Fruit fly (Drosophila melanogaster) whole organism: Measurements from ENCODE around the gene CG11529.

Experiments used
- Dll ChIP-seq: fragments of >200 bp; optimal IDR thresholded peaks from 2 replicates; lab custom pipeline; 2017
- psq ChIP-seq: fragments of >200 bp; optimal IDR thresholded peaks from 2 replicates; lab custom pipeline; 2017

DNA sequence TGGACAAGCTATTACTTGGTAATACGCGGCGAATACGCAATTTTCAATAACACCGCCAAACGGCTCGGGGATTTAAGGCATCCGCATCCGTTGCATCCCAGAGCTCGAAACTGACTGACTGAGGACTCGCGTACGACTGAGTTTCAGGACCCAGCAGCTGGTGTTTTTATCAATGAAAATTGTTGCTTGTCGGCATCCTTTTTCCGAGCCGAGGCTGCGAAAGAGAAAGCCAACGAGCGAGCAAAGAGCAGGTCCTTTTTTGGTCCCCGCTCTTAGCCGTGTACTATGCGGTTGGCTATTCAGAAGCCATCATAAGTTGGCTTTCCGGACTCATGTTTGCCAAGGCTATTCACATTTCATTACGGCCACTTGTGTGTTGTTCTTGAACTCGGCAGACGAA, 22.2 kb upstream of the CG11529 start, which contains the start of gene Rh7:
- TF ChIP-seq Dll (lab: Kevin White, UChicago) (no peak), psq (no peak)
